Worm (Caenorhabditis elegans) whole organism, young adult: ENCODE data around the gene tmed-10.

ENCODE experiments used
- C17E4.6 ChIP-seq: fragments of 200-800 bp; sonication (Bioruptor generic); IDR thresholded peaks from 2 replicates; pipeline ENCODE4 v1.3.6; 2022; ENCODE audit warnings: missing genetic modification reagents, missing genetic modification characterization, missing compliant biosample characterization
- F39B2.1 ChIP-seq: fragments of 200-800 bp; sonication (Bioruptor generic); IDR thresholded peaks from 2 replicates; pipeline ENCODE4 v1.3.6; 2022; ENCODE audit warnings: missing genetic modification reagents, missing genetic modification characterization, missing compliant biosample characterization
- F49E8.2 ChIP-seq: sonication (generic microtip); optimal IDR thresholded peaks from 3 replicates; lab custom pipeline; 2017; ENCODE audit warnings: missing genetic modification characterization, mild to moderate bottlenecking, missing compliant biosample characterization, antibody characterized with exemption, moderate library complexity; ENCODE audit not compliant: insufficient read depth
- bed-1 ChIP-seq: fragments of 200-800 bp; sonication (Bioruptor generic); IDR thresholded peaks from 2 replicates; pipeline ENCODE4 v1.3.6; 2022; ENCODE audit warnings: missing genetic modification reagents, missing genetic modification characterization, missing compliant biosample characterization
- dpl-1 ChIP-seq: fragments of 150-350 bp; optimal IDR thresholded peaks from 2 replicates; lab custom pipeline; 2014; ENCODE audit warnings: missing biosample characterization, missing genetic modification reagents, missing genetic modification characterization
- efl-1 ChIP-seq: fragments of 150-350 bp; optimal IDR thresholded peaks from 2 replicates; lab custom pipeline; 2014; ENCODE audit warnings: missing biosample characterization, missing genetic modification reagents, missing genetic modification characterization
- ekl-4 ChIP-seq: fragments of 200-800 bp; sonication (Bioruptor generic); IDR thresholded peaks from 2 replicates; pipeline ENCODE4 v1.3.6; 2022; ENCODE audit warnings: missing genetic modification reagents, missing genetic modification characterization, missing compliant biosample characterization
- lin-40 ChIP-seq: sonication (generic microtip); optimal IDR thresholded peaks from 2 replicates; lab custom pipeline; 2016; ENCODE audit warnings: missing genetic modification characterization, mild to moderate bottlenecking, missing compliant biosample characterization, missing genotype, missing genetic modification reagents
- madf-6 ChIP-seq: fragments of 200-800 bp; sonication (Bioruptor generic); IDR thresholded peaks from 2 replicates; pipeline ENCODE4 v1.3.6; 2022; ENCODE audit warnings: missing genetic modification reagents, missing genetic modification characterization, missing compliant biosample characterization
- mcd-1 ChIP-seq: fragments of 200-800 bp; sonication (Bioruptor generic); IDR thresholded peaks from 2 replicates; pipeline ENCODE4 v1.3.6; 2022; ENCODE audit warnings: missing genetic modification reagents, missing genetic modification characterization, missing compliant biosample characterization
- nfya-1 ChIP-seq: sonication (generic microtip); optimal IDR thresholded peaks from 2 replicates; lab custom pipeline; 2017; ENCODE audit warnings: antibody characterized with exemption, missing compliant biosample characterization, missing genetic modification characterization, borderline replicate concordance; ENCODE audit not compliant: insufficient read depth
- unc-130 ChIP-seq: sonication (generic microtip); optimal IDR thresholded peaks from 2 replicates; lab custom pipeline; 2016; ENCODE audit warnings: missing genetic modification reagents, missing genetic modification characterization, missing compliant biosample characterization

DNA sequence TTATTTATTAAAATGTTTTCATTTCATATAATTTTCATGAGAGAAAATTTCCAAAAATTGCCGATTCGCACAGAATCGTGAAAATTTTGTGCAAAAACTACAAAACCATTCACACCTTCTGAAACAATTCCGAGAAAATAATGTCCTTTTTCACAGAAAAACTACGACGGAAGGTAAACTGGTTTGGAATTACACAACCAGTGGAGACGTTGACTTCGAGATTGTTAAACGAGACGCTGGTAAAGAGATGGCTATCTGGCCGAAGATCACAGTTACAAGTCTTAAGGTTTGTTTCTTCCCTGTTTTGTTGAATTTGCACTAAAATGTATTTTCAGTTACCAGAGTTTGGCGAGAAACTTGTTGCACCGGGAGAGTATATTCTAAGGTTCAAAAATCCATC, 13.9 kb downstream of the tmed-10 start:
- TF ChIP-seq lin-40 (tag; lab: Kevin White, UChicago) (no peak), ekl-4 (GFP tag; lab: Robert Waterston, UW) (no peak), mcd-1 (no peak), F49E8.2 (tag; lab: Kevin White, UChicago) (no peak), C17E4.6 (no peak), efl-1 (no peak), dpl-1 (no peak), bed-1 (GFP tag; lab: Robert Waterston, UW) (no peak), F39B2.1 (GFP tag; lab: Robert Waterston, UW) (no peak), madf-6 (no peak), nfya-1 (tag; lab: Kevin White, UChicago) (no peak), unc-130 (no peak)
